Worm (Caenorhabditis elegans): ENCODE results near the gene fbxa-143.

Gene fbxa-143

ce11 chrV:16118601-16119000 lies 8.7 kb downstream of the fbxa-143 start, which contains the start of gene str-103:
TSS of gene str-103 (minus strand) at chrV:16118701.
- TF ChIP-seq dao-5 (tag; optimal IDR thresholded peaks at IDR 0.05) (no peak), him-1 (tag; optimal IDR thresholded peaks at IDR 0.05) (no peak), W03F9.2 (tag; optimal IDR thresholded peaks at IDR 0.05) (no peak)

DNA sequence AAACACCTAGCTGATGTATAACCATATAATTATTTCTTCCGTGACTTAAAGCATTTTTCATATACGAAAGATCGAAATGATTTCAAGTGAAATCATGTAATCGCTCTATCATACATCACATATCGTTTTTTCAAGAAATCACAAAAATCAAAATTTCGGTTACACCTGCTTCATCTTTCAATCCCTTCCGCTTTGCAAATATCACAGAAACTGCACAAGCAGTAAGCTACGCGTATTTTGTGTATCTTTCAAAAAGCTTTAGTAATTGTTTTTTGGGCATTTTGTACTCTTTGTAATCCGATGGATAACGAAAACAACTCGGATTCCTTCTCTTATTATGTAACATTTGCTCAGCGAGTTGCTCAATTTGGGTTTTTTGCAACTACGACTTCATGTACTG lies 11.9 kb downstream of the fbxa-143 start, which contains the start of gene str-25:
Gene str-25 (plus strand): TSS at position 301 of the 400 bp plus-strand sequence.
- TF ChIP-seq W03F9.2 (tag; optimal IDR thresholded peaks at IDR 0.05), result no peak

DNA sequence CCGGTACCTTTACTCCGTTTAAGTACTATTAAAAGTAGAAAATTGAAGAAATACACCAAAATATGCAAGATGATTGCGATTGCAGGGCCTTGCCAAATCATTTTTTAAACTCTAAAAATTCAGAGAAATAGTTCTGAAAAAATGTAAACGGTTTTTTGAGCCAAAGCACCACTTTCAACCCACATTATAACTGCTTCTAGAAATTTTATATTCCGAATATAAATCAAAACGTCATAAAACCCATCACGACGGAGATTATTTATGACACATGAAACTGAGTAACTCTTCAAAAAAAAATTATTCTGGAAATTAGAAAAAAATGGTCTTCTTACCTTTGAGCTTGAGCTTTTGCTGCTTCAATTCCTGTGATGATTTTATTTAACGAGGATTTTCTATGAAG lies 13.1 kb downstream of the fbxa-143 start, which contains the start of gene srxa-16:
Gene srxa-16 (minus strand): TSS at position 101 of the 400 bp plus-strand sequence.
- TF ChIP-seq W03F9.2 (tag; optimal IDR thresholded peaks at IDR 0.05), result no peak
- no peak for TF ChIP-seq dao-5 (tag; optimal IDR thresholded peaks at IDR 0.05)
- no peak for TF ChIP-seq him-1 (tag; optimal IDR thresholded peaks at IDR 0.05)

DNA sequence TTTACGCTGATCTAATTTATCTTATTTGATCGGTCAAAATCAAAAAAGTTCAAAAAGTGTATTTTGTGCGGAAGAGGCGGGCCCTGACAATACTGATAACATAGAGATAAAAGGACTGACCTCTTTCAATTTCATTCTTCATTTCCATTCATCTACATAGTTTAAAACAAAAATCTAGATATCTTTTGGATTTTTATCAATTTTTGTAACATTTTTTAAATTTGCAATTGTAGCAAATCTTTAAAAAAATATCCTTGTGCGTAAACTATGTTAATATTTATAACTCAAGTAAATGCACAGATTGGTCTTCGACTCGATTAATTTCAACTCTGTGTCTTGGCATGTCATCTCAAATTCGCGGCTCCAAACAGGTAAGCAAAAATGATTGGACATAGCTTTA lies 23.7 kb downstream of the fbxa-143 start, which contains the start of gene argk-1:
Gene argk-1 (plus strand): TSS at position 301 of the 400 bp plus-strand sequence.
- TF ChIP-seq dao-5 (tag; optimal IDR thresholded peaks at IDR 0.05), result no peak
- no peak for TF ChIP-seq him-1 (tag; optimal IDR thresholded peaks at IDR 0.05)
- no peak for TF ChIP-seq W03F9.2 (tag; optimal IDR thresholded peaks at IDR 0.05)

DNA sequence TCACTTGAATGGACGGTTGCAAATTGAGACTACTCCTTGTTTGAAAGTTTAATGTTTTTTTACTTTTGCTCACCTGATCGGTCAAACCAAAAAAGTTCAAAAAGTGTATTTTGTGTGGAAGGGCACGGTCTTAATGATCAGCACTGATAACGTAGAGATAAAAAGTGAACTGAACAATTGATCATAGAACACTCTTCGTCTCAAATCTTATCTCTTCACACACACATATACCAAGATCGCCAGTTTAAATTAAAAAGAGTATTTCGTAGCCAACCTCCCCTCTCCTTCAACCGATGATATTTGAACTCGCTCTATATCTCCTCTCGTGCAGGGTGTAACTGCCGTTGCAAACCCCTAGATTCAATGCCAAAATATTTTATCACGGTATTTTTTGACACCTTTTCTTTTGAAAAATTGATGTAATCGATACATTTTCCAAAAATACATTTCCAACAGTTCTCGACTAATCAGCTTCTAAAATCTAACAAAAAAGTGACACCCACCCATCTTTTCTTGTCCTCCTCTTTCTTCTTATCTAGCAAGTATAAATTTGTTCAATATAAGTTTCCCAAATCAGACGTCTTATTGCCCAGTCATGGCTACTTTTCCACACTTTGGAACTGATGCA lies 27.1 kb downstream of the fbxa-143 start, which contains the start of gene cth-1:
Gene cth-1 (plus strand): TSS at position 578 of the 628 bp plus-strand sequence.
- TF ChIP-seq dao-5 (tag; optimal IDR thresholded peaks at IDR 0.05), result no peak
- no peak for TF ChIP-seq W03F9.2 (tag; optimal IDR thresholded peaks at IDR 0.05)
- TF ChIP-seq him-1 (tag; optimal IDR thresholded peaks at IDR 0.05), result no peak

DNA sequence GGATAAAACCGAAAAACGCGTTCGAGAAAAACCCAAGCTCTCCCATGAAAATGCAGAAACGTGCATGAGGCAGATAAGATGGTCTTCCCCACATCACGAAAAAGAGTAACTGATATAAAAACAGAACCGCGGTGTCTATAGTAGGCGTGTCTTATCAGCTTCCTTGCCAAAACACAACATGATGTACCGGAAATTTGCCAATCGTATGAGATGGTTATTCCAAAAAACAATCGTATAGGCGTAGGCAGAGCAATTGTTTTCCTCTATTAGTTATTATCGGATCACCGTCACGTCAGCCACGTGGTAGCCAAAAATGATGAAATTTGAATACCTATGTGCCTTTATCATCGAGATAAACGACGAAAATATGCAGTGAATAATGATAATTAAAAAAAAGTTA lies 27.9 kb downstream of the fbxa-143 start, which contains the start of gene str-7:
Gene str-7 (minus strand): TSS at position 101 of the 400 bp plus-strand sequence.
- TF ChIP-seq him-1 (tag; optimal IDR thresholded peaks at IDR 0.05) (no peak), W03F9.2 (tag; optimal IDR thresholded peaks at IDR 0.05) (no peak), dao-5 (tag; optimal IDR thresholded peaks at IDR 0.05) (no peak)

ce11 chrV:16094862-16095261 lies 32.4 kb downstream of the fbxa-143 start:
- no peak for TF ChIP-seq W03F9.2 (tag; optimal IDR thresholded peaks at IDR 0.05)
- TF ChIP-seq him-1 (tag; optimal IDR thresholded peaks at IDR 0.05), result no peak

DNA sequence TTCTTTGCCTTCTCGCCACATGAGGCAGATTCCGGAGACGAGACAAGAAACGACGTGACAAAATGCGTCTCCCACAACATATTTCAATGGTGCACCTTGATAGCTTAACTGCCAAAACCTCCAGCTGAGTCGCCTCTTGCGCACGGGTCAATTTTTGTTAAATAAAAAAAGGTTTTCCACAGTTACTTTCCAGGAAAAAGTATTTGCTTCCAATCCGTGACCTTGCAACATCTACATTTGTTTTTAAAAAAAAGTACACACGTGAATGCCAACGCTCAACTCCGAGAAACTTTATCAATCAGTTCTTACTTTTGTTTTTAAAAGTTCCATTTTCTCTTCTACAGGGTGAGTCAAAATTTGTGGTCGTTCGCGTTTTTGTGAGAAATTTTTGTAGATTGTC lies 33.0 kb downstream of the fbxa-143 start, which contains the start of gene F22B8.7:
Gene F22B8.7 (plus strand): TSS at position 301 of the 400 bp plus-strand sequence.
- TF ChIP-seq W03F9.2 (tag; optimal IDR thresholded peaks at IDR 0.05) (no peak), dao-5 (tag; optimal IDR thresholded peaks at IDR 0.05) (no peak), him-1 (tag; optimal IDR thresholded peaks at IDR 0.05) (no peak)

ce11 chrV:16090685-16091084 lies 36.6 kb downstream of the fbxa-143 start, which contains the start of gene F22B8.3:
TSS of gene F22B8.3 (plus strand) at chrV:16090985.
- TF ChIP-seq W03F9.2 (tag; optimal IDR thresholded peaks at IDR 0.05) (no peak), him-1 (tag; optimal IDR thresholded peaks at IDR 0.05) (no peak), dao-5 (tag; optimal IDR thresholded peaks at IDR 0.05) (no peak)

ce11 chrV:16080678-16081077 lies 46.6 kb downstream of the fbxa-143 start:
- TF ChIP-seq dao-5 (tag; optimal IDR thresholded peaks at IDR 0.05) (no peak), him-1 (tag; optimal IDR thresholded peaks at IDR 0.05) (no peak), W03F9.2 (tag; optimal IDR thresholded peaks at IDR 0.05) (no peak)

ce11 chrV:16080039-16080438 lies 47.3 kb downstream of the fbxa-143 start:
- TF ChIP-seq him-1 (tag; optimal IDR thresholded peaks at IDR 0.05), result no peak
- TF ChIP-seq dao-5 (tag; optimal IDR thresholded peaks at IDR 0.05), result no peak
- TF ChIP-seq W03F9.2 (tag; optimal IDR thresholded peaks at IDR 0.05), result no peak
